Worm (Caenorhabditis elegans) whole organism, L4 larva: ENCODE results near the gene F46E10.18.

Experiments
- D1046.2 ChIP-seq: fragments of 200-800 bp; sonication (Bioruptor generic); IDR thresholded peaks from 2 replicates; pipeline ENCODE4 v1.3.6; 2022; ENCODE audit warnings: missing genetic modification characterization, missing compliant biosample characterization
- F10B5.3 ChIP-seq: sonication (generic microtip); optimal IDR thresholded peaks from 2 replicates; lab custom pipeline; 2016; ENCODE audit warnings: mild to moderate bottlenecking, missing genetic modification characterization, missing compliant biosample characterization
- F26F4.8 ChIP-seq: fragments of 200-800 bp; sonication (Bioruptor generic); conservative IDR thresholded peaks from 2 replicates; pipeline ENCODE4 v1.3.6; 2022; ENCODE audit warnings: missing genetic modification characterization, missing compliant biosample characterization
- R02D3.7 ChIP-seq: fragments of 150-350 bp; sonication (generic microtip); optimal IDR thresholded peaks from 3 replicates; lab custom pipeline; 2014; ENCODE audit warnings: missing biosample characterization, missing genetic modification characterization
- T20F7.1 ChIP-seq: fragments of 200-800 bp; sonication (Bioruptor generic); optimal IDR thresholded peaks from 2 replicates; lab custom pipeline; 2018; ENCODE audit warnings: mild to moderate bottlenecking, missing genetic modification characterization, missing compliant biosample characterization
- Y48G9A.11 ChIP-seq: fragments of 200-800 bp; sonication (Bioruptor generic); IDR thresholded peaks from 2 replicates; pipeline ENCODE4 v1.3.6; 2022; ENCODE audit warnings: missing genetic modification reagents, missing genetic modification characterization, missing compliant biosample characterization
- Y75B8A.6 ChIP-seq: fragments of 200-800 bp; sonication (Bioruptor generic); IDR thresholded peaks from 2 replicates; pipeline ENCODE4 v1.3.6; 2022; ENCODE audit warnings: missing genetic modification reagents, missing genetic modification characterization, missing compliant biosample characterization
- aha-1 ChIP-seq: fragments of 150-350 bp; peaks from one replicate; lab custom pipeline; 2014; ENCODE audit warnings: missing biosample characterization, missing genetic modification characterization
- aly-2 ChIP-seq: sonication (generic microtip); optimal IDR thresholded peaks from 2 replicates; lab custom pipeline; 2018; ENCODE audit warnings: missing biosample characterization, missing genetic modification characterization
- ama-1 ChIP-seq: fragments of 150-350 bp; optimal IDR thresholded peaks from 2 replicates; lab custom pipeline; 2014; ENCODE audit warnings: inconsistent platforms, mixed read lengths
- attf-4 ChIP-seq: sonication (generic microtip); optimal IDR thresholded peaks from 3 replicates; lab custom pipeline; 2017; ENCODE audit warnings: missing biosample characterization, missing genetic modification characterization
- ceh-20 ChIP-seq: fragments of 200-800 bp; sonication (Bioruptor generic); IDR thresholded peaks from 2 replicates; pipeline ENCODE4 v1.3.6; 2022; ENCODE audit warnings: missing genetic modification reagents, missing genetic modification characterization, missing compliant biosample characterization
- ceh-28 ChIP-seq: fragments of 150-350 bp; optimal IDR thresholded peaks from 2 replicates; lab custom pipeline; 2014; ENCODE audit warnings: missing biosample characterization, missing genetic modification reagents, missing genetic modification characterization
- ceh-32 ChIP-seq: sonication (generic microtip); optimal IDR thresholded peaks from 2 replicates; lab custom pipeline; 2016; ENCODE audit warnings: mild to moderate bottlenecking, missing genetic modification characterization, missing compliant biosample characterization; ENCODE audit not compliant: poor library complexity
- ceh-62 ChIP-seq: sonication (generic microtip); optimal IDR thresholded peaks from 2 replicates; lab custom pipeline; 2017; ENCODE audit warnings: missing biosample characterization, missing genetic modification characterization
- ceh-82 ChIP-seq: sonication (generic microtip); optimal IDR thresholded peaks from 2 replicates; lab custom pipeline; 2017; ENCODE audit warnings: missing biosample characterization, missing genetic modification characterization
- ctbp-1 ChIP-seq: fragments of 200-800 bp; sonication (Bioruptor generic); IDR thresholded peaks from 2 replicates; pipeline ENCODE4 v1.3.6; 2022; ENCODE audit warnings: missing genetic modification reagents, missing genetic modification characterization, missing compliant biosample characterization
- daf-8 ChIP-seq: fragments of 200-800 bp; sonication (Bioruptor generic); IDR thresholded peaks from 2 replicates; pipeline ENCODE4 v1.3.6; 2022; ENCODE audit warnings: missing genetic modification characterization, missing compliant biosample characterization
- dmd-9 ChIP-seq: fragments of 200-800 bp; sonication (Bioruptor generic); IDR thresholded peaks from 2 replicates; pipeline ENCODE4 v1.3.6; 2022; ENCODE audit warnings: missing genetic modification reagents, missing genetic modification characterization, missing compliant biosample characterization
- dpl-1 ChIP-seq: fragments of 150-350 bp; optimal IDR thresholded peaks from 2 replicates; lab custom pipeline; 2014; ENCODE audit warnings: missing biosample characterization, missing genetic modification reagents, missing genetic modification characterization
- duxl-1 ChIP-seq: sonication (generic microtip); optimal IDR thresholded peaks from 2 replicates; lab custom pipeline; 2016; ENCODE audit warnings: mild to moderate bottlenecking, missing genetic modification characterization, moderate library complexity, missing compliant biosample characterization; ENCODE audit not compliant: poor library complexity
- dve-1 ChIP-seq: sonication (generic microtip); optimal IDR thresholded peaks from 2 replicates; lab custom pipeline; 2017; ENCODE audit warnings: antibody characterized with exemption, mild to moderate bottlenecking, missing genetic modification characterization, missing compliant biosample characterization; ENCODE audit not compliant: insufficient read depth
- fos-1 ChIP-seq: fragments of 150-350 bp; optimal IDR thresholded peaks from 2 replicates; lab custom pipeline; 2014; ENCODE audit warnings: missing biosample characterization, missing genetic modification characterization
- gei-8 ChIP-seq: fragments of 200-800 bp; sonication (Bioruptor generic); optimal IDR thresholded peaks from 2 replicates; lab custom pipeline; 2018; ENCODE audit warnings: mild to moderate bottlenecking, missing genetic modification characterization, missing compliant biosample characterization
- hif-1 ChIP-seq, 2 experiments: sonication (generic microtip); optimal IDR thresholded peaks; 2 replicates each; lab custom pipeline; 2016 to 2017; ENCODE audit warnings: missing compliant biosample characterization in 2 of 2, missing genetic modification characterization in 2 of 2, missing genetic modification reagents in 2 of 2, missing genotype in 2 of 2, mild to moderate bottlenecking in 1 of 2
- hlh-30 ChIP-seq: sonication (generic microtip); optimal IDR thresholded peaks from 2 replicates; lab custom pipeline; 2017; ENCODE audit warnings: antibody characterized with exemption, mild to moderate bottlenecking, missing genetic modification characterization, missing compliant biosample characterization; ENCODE audit not compliant: insufficient read depth
- lim-7 ChIP-seq: fragments of 200-800 bp; sonication (Bioruptor generic); IDR thresholded peaks from 2 replicates; pipeline ENCODE4 v1.3.6; 2022; ENCODE audit warnings: missing genetic modification characterization, missing compliant biosample characterization
- lin-29 ChIP-seq: fragments of 200-800 bp; sonication (Bioruptor generic); IDR thresholded peaks from 2 replicates; pipeline ENCODE4 v1.3.6; 2022; ENCODE audit warnings: missing genetic modification reagents, missing genetic modification characterization, missing compliant biosample characterization
- lsy-2 ChIP-seq, 2 experiments: fragments of 150-350 bp in 1 of 2; sonication (generic microtip) in 1 of 2; optimal IDR thresholded peaks; 2 replicates each; lab custom pipeline; 2014 to 2017; ENCODE audit warnings: missing biosample characterization in 2 of 2, missing genetic modification characterization in 2 of 2
- mdl-1 ChIP-seq, 2 experiments: fragments of 150-350 bp in 1 of 2; sonication (generic microtip) in 1 of 2; optimal IDR thresholded peaks; 2 replicates each; lab custom pipeline; 2014 to 2017; ENCODE audit warnings: missing biosample characterization in 2 of 2, missing genetic modification characterization in 2 of 2
- mdt-29 ChIP-seq: fragments of 200-800 bp; sonication (Bioruptor generic); IDR thresholded peaks from 2 replicates; pipeline ENCODE4 v1.3.6; 2022; ENCODE audit warnings: missing genetic modification reagents, missing genetic modification characterization, missing compliant biosample characterization
- mep-1 ChIP-seq: fragments of 150-350 bp; sonication (generic microtip); optimal IDR thresholded peaks from 3 replicates; lab custom pipeline; 2014; ENCODE audit warnings: missing biosample characterization, missing genetic modification characterization
- mes-2 ChIP-seq: sonication (generic microtip); optimal IDR thresholded peaks from 2 replicates; lab custom pipeline; 2016; ENCODE audit warnings: missing genotype, mild to moderate bottlenecking, missing genetic modification characterization, missing compliant biosample characterization; ENCODE audit not compliant: poor library complexity, severe bottlenecking
- nhr-10 ChIP-seq: fragments of 150-350 bp; optimal IDR thresholded peaks from 2 replicates; lab custom pipeline; 2014; ENCODE audit warnings: missing biosample characterization, missing genetic modification characterization
- nhr-102 ChIP-seq: sonication (generic microtip); optimal IDR thresholded peaks from 2 replicates; lab custom pipeline; 2016; ENCODE audit warnings: mild to moderate bottlenecking, missing genetic modification characterization, moderate library complexity, missing compliant biosample characterization
- nhr-11 ChIP-seq: fragments of 150-350 bp; optimal IDR thresholded peaks from 2 replicates; lab custom pipeline; 2014; ENCODE audit warnings: missing biosample characterization, missing genetic modification characterization
- nhr-111 ChIP-seq: fragments of 200-800 bp; sonication (Bioruptor generic); optimal IDR thresholded peaks from 2 replicates; lab custom pipeline; 2018; ENCODE audit warnings: mild to moderate bottlenecking, missing genetic modification characterization, missing compliant biosample characterization
- nhr-25 ChIP-seq: sonication (generic microtip); optimal IDR thresholded peaks from 2 replicates; lab custom pipeline; 2017; ENCODE audit warnings: missing genetic modification characterization, mild to moderate bottlenecking, missing compliant biosample characterization, antibody characterized with exemption, moderate library complexity, borderline replicate concordance; ENCODE audit not compliant: insufficient read depth
- nhr-28 ChIP-seq: fragments of 150-350 bp; optimal IDR thresholded peaks from 2 replicates; lab custom pipeline; 2014; ENCODE audit warnings: missing biosample characterization, missing genetic modification characterization
- nhr-42 ChIP-seq: fragments of 200-800 bp; sonication (Bioruptor generic); IDR thresholded peaks from 2 replicates; pipeline ENCODE4 v1.3.6; 2022; ENCODE audit warnings: missing genetic modification characterization, missing compliant biosample characterization
- nhr-77 ChIP-seq: fragments of 150-350 bp; optimal IDR thresholded peaks from 2 replicates; lab custom pipeline; 2014; ENCODE audit warnings: missing biosample characterization, missing genetic modification characterization
- php-3 ChIP-seq: fragments of 200-800 bp; sonication (Bioruptor generic); IDR thresholded peaks from 2 replicates; pipeline ENCODE4 v1.3.6; 2022; ENCODE audit warnings: missing genetic modification reagents, missing genetic modification characterization, missing compliant biosample characterization
- rbr-2 ChIP-seq: sonication (generic microtip); optimal IDR thresholded peaks from 2 replicates; lab custom pipeline; 2016; ENCODE audit warnings: missing genotype, missing genetic modification characterization, missing compliant biosample characterization
- saeg-2 ChIP-seq: fragments of 200-800 bp; sonication (Bioruptor generic); IDR thresholded peaks from 2 replicates; pipeline ENCODE4 v1.3.6; 2022; ENCODE audit warnings: missing genetic modification reagents, missing genetic modification characterization, missing compliant biosample characterization
- sdz-12 ChIP-seq: fragments of 200-800 bp; sonication (Bioruptor generic); optimal IDR thresholded peaks from 2 replicates; lab custom pipeline; 2018; ENCODE audit warnings: mild to moderate bottlenecking, missing genetic modification characterization, missing compliant biosample characterization
- snpc-1.2 ChIP-seq: fragments of 200-800 bp; sonication (Bioruptor generic); IDR thresholded peaks from 2 replicates; pipeline ENCODE4 v1.3.6; 2022; ENCODE audit warnings: missing genetic modification reagents, missing genetic modification characterization, missing compliant biosample characterization
- tra-1 ChIP-seq: fragments of 200-800 bp; sonication (Bioruptor generic); IDR thresholded peaks from 2 replicates; pipeline ENCODE4 v1.3.6; 2022; ENCODE audit warnings: missing genetic modification reagents, missing genetic modification characterization, missing compliant biosample characterization
- unc-130 ChIP-seq: sonication (generic microtip); optimal IDR thresholded peaks from 2 replicates; lab custom pipeline; 2016; ENCODE audit warnings: missing genetic modification reagents, missing genetic modification characterization, missing compliant biosample characterization
- vab-7 ChIP-seq: fragments of 200-800 bp; sonication (Bioruptor generic); IDR thresholded peaks from 2 replicates; pipeline ENCODE4 v1.3.6; 2022; ENCODE audit warnings: missing genetic modification reagents, missing genetic modification characterization, missing compliant biosample characterization
- zag-1 ChIP-seq: fragments of 150-350 bp; optimal IDR thresholded peaks from 2 replicates; lab custom pipeline; 2014; ENCODE audit warnings: missing biosample characterization, missing genetic modification characterization
- zfp-2 ChIP-seq: sonication (generic microtip); optimal IDR thresholded peaks from 2 replicates; lab custom pipeline; 2016; ENCODE audit warnings: mild to moderate bottlenecking, missing genetic modification characterization, missing compliant biosample characterization
- zip-2 ChIP-seq: fragments of 150-350 bp; optimal IDR thresholded peaks from 2 replicates; lab custom pipeline; 2014; ENCODE audit warnings: missing biosample characterization, missing genetic modification characterization

F46E10.18 gene

ce11 chrV:6559585-6559984 lies 38.8 kb downstream of the F46E10.18 start (continued):
- TF ChIP-seq php-3 (GFP tag; lab: Robert Waterston, UW) (peak; percentile 74), duxl-1 (tag; lab: Kevin White, UChicago) (no peak), ctbp-1 (GFP tag; lab: Robert Waterston, UW) (no peak; the same call in 1 of the 2 replicates), rbr-2 (tag; lab: Kevin White, UChicago) (peak; percentile 44), ceh-28 (tag; lab: Kevin White, UChicago) (no peak), mdl-1 (tag; optimal IDR thresholded peaks at IDR 0.05; lab: Kevin White, UChicago) (no peak), dmd-9 (peak; percentile 67; the same call in 1 of the 2 replicates), R02D3.7 (tag; lab: Kevin White, UChicago) (no peak), snpc-1.2 (GFP tag; lab: Robert Waterston, UW) (no peak), zfp-2 (tag; lab: Kevin White, UChicago) (peak; percentile 30), mes-2 (tag; lab: Kevin White, UChicago) (no peak), hlh-30 (no peak), Y48G9A.11 (no peak), zip-2 (no peak), nhr-28 (tag; lab: Kevin White, UChicago) (peak; percentile 24), dve-1 (no peak), Y75B8A.6 (GFP tag; lab: Robert Waterston, UW) (no peak), mdt-29 (no peak), tra-1 (GFP tag; lab: Robert Waterston, UW) (no peak), ceh-82 (tag; lab: Kevin White, UChicago) (no peak), mep-1 (tag; lab: Kevin White, UChicago) (no peak), dpl-1 (GFP tag; lab: Kevin White, UChicago) (no peak), ama-1 (no peak), lim-7 (peak; percentile 96), sdz-12 (no peak), nhr-77 (no peak), ceh-20 (GFP tag; lab: Robert Waterston, UW) (0 out of 2 replicates have a peak, but pooled peaks have one; percentile 57), fos-1 (tag; lab: Kevin White, UChicago) (no peak), nhr-42 (GFP tag; lab: Robert Waterston, UW) (no peak), ceh-62 (tag; lab: Kevin White, UChicago) (no peak), saeg-2 (GFP tag; lab: Robert Waterston, UW) (peak; percentile 10; the same call in 1 of the 2 replicates), unc-130 (GFP tag; lab: Kevin White, UChicago) (peak; percentile 3), gei-8 (GFP tag; lab: Kevin White, UChicago) (peak; percentile 64), F26F4.8 (GFP tag; lab: Robert Waterston, UW) (peak; percentile 93), nhr-102 (tag; lab: Kevin White, UChicago) (no peak), F10B5.3 (tag; lab: Kevin White, UChicago) (no peak), hif-1 (tag; optimal IDR thresholded peaks at IDR 0.05; lab: Kevin White, UChicago) (no peak), nhr-111 (GFP tag; lab: Kevin White, UChicago) (no peak), attf-4 (no peak), T20F7.1 (GFP tag; lab: Kevin White, UChicago) (no peak), zag-1 (no peak), D1046.2 (GFP tag; lab: Robert Waterston, UW) (peak; percentile 52; the same call in 1 of the 2 replicates), aly-2 (no peak), nhr-11 (tag; lab: Kevin White, UChicago) (no peak), lsy-2 (tag; optimal IDR thresholded peaks at IDR 0.05; lab: Kevin White, UChicago) (no peak), aha-1 (tag; lab: Kevin White, UChicago) (no peak), daf-8 (GFP tag; lab: Robert Waterston, UW) (no peak), nhr-10 (tag; lab: Kevin White, UChicago) (no peak), ceh-32 (tag; lab: Kevin White, UChicago) (no peak), nhr-25 (tag; lab: Kevin White, UChicago) (no peak), vab-7 (no peak; the same call in 1 of the 2 replicates), lin-29 (no peak)
